Fruit fly (Drosophila melanogaster) whole organism, wandering third instar larva: ENCODE data around the gene CG1847.

ENCODE experiments used
- Abd-B ChIP-seq: fragments of >200 bp; optimal IDR thresholded peaks from 2 replicates; lab custom pipeline; 2017; ENCODE audit warnings: missing biosample characterization, missing genetic modification characterization
- CG32264 ChIP-seq: fragments of 200-800 bp; sonication (Bioruptor generic); optimal IDR thresholded peaks from 2 replicates; lab custom pipeline; 2016; ENCODE audit warnings: missing biosample characterization, missing genetic modification characterization
- CG9705 ChIP-seq: fragments of 200-800 bp; sonication (Bioruptor generic); optimal IDR thresholded peaks from 2 replicates; lab custom pipeline; 2018; ENCODE audit warnings: missing biosample characterization, mild to moderate bottlenecking, missing genetic modification characterization
- CrebA ChIP-seq: fragments of 200-800 bp; sonication (Bioruptor generic); optimal IDR thresholded peaks from 2 replicates; lab custom pipeline; 2016; ENCODE audit warnings: missing biosample characterization, mild to moderate bottlenecking, missing genetic modification characterization, borderline replicate concordance
- Dfd ChIP-seq: fragments of >200 bp; optimal IDR thresholded peaks from 2 replicates; lab custom pipeline; 2017; ENCODE audit warnings: missing biosample characterization, missing genetic modification characterization
- Dif ChIP-seq: fragments of 200-275, 200-300 bp; sonication (Bioruptor generic); optimal IDR thresholded peaks from 2 replicates; lab custom pipeline; 2018; ENCODE audit warnings: missing biosample characterization, missing genetic modification characterization; ENCODE audit not compliant: partially characterized antibody
- GATAd ChIP-seq: sonication (Bioruptor generic); optimal IDR thresholded peaks from 2 replicates; lab custom pipeline; 2016; ENCODE audit warnings: missing biosample characterization, missing genetic modification characterization
- HLH106 ChIP-seq: fragments of 200-800 bp; optimal IDR thresholded peaks from 3 replicates; lab custom pipeline; 2019; ENCODE audit warnings: missing biosample characterization, mild to moderate bottlenecking, missing genetic modification characterization, moderate library complexity
- Hnf4 ChIP-seq: fragments of 200-800 bp; sonication (Bioruptor generic); optimal IDR thresholded peaks from 2 replicates; lab custom pipeline; 2016; ENCODE audit warnings: missing biosample characterization, mild to moderate bottlenecking, missing genetic modification characterization
- Hr78 ChIP-seq: fragments of >200 bp; optimal IDR thresholded peaks from 2 replicates; lab custom pipeline; 2017; ENCODE audit warnings: missing biosample characterization, missing genetic modification characterization
- Hr83 ChIP-seq: fragments of 200-300 bp; sonication (Bioruptor generic); optimal IDR thresholded peaks from 2 replicates; lab custom pipeline; 2016; ENCODE audit warnings: missing biosample characterization, mild to moderate bottlenecking, missing genetic modification characterization, moderate library complexity; ENCODE audit not compliant: poor library complexity, severe bottlenecking
- Jra ChIP-seq: sonication (Bioruptor generic); optimal IDR thresholded peaks from 2 replicates; lab custom pipeline; 2016; ENCODE audit warnings: missing biosample characterization, missing genetic modification characterization
- Mio ChIP-seq: sonication (Bioruptor generic); optimal IDR thresholded peaks from 2 replicates; lab custom pipeline; 2016; ENCODE audit warnings: missing biosample characterization, missing genetic modification characterization
- Myc ChIP-seq: fragments of >200 bp; optimal IDR thresholded peaks from 2 replicates; lab custom pipeline; 2017
- N ChIP-seq: fragments of >200 bp; optimal IDR thresholded peaks from 2 replicates; lab custom pipeline; 2018; ENCODE audit warnings: missing biosample characterization, missing external identifiers, missing genetic modification characterization
- OdsH ChIP-seq: fragments of 200-800 bp; sonication (Bioruptor generic); optimal IDR thresholded peaks from 2 replicates; lab custom pipeline; 2016; ENCODE audit warnings: missing biosample characterization, mild to moderate bottlenecking, missing genetic modification characterization
- Rel ChIP-seq, 2 experiments: fragments of 200-800 bp; sonication (Bioruptor generic) in 1 of 2; optimal IDR thresholded peaks; 2 replicates in 1 of 2; 3 replicates in 1 of 2; lab custom pipeline; 2016 to 2019; ENCODE audit warnings: mild to moderate bottlenecking in 2 of 2, missing biosample characterization in 2 of 2, missing genetic modification characterization in 2 of 2, moderate library complexity in 1 of 2
- Sp1 ChIP-seq: fragments of 200-800 bp; sonication (Bioruptor generic); optimal IDR thresholded peaks from 3 replicates; lab custom pipeline; 2019; ENCODE audit warnings: missing biosample characterization, mild to moderate bottlenecking, missing genetic modification characterization, moderate library complexity
- br ChIP-seq: fragments of 200-800 bp; sonication (Bioruptor generic); optimal IDR thresholded peaks from 2 replicates; lab custom pipeline; 2016; ENCODE audit warnings: missing biosample characterization, missing genetic modification characterization
- dl ChIP-seq, 2 experiments: fragments of 175-275, 200-275 bp in 1 of 2; fragments of 200-275 bp in 1 of 2; sonication (Bioruptor generic); optimal IDR thresholded peaks; lab custom pipeline; 2018; ENCODE audit warnings: mild to moderate bottlenecking in 2 of 2, missing biosample characterization in 2 of 2, missing genetic modification characterization in 2 of 2, moderate library complexity in 2 of 2; ENCODE audit not compliant: partially characterized antibody in 2 of 2, insufficient read depth in 1 of 2
- dmrt93B ChIP-seq: fragments of 200-800 bp; sonication (Bioruptor generic); optimal IDR thresholded peaks from 2 replicates; lab custom pipeline; 2018; ENCODE audit warnings: missing biosample characterization, mild to moderate bottlenecking, missing genetic modification characterization
- dsf ChIP-seq: sonication (Bioruptor generic); optimal IDR thresholded peaks from 2 replicates; lab custom pipeline; 2016; ENCODE audit warnings: missing biosample characterization, missing genetic modification characterization, borderline replicate concordance
- ey ChIP-seq: fragments of 200-800 bp; sonication (Bioruptor generic); optimal IDR thresholded peaks from 2 replicates; lab custom pipeline; 2016; ENCODE audit warnings: missing biosample characterization, missing genetic modification characterization
- foxo ChIP-seq, 2 experiments: fragments of 200-800 bp; sonication (Bioruptor generic); optimal IDR thresholded peaks; 2 replicates in 1 of 2; 3 replicates in 1 of 2; lab custom pipeline; 2016 to 2017; ENCODE audit warnings: missing biosample characterization in 2 of 2, missing genetic modification characterization in 2 of 2
- fru ChIP-seq: fragments of 200-800 bp; sonication (Bioruptor generic); optimal IDR thresholded peaks from 3 replicates; lab custom pipeline; 2016; ENCODE audit warnings: missing biosample characterization, mild to moderate bottlenecking, missing genetic modification characterization
- h ChIP-seq: fragments of 200-800 bp; sonication (Bioruptor generic); optimal IDR thresholded peaks from 3 replicates; lab custom pipeline; 2016; ENCODE audit warnings: missing biosample characterization, mild to moderate bottlenecking, missing genetic modification characterization
- jim ChIP-seq: fragments of 175-275, 200-325 bp; sonication (Bioruptor generic); optimal IDR thresholded peaks from 2 replicates; lab custom pipeline; 2016; ENCODE audit warnings: missing biosample characterization, mild to moderate bottlenecking, missing genetic modification characterization
- lola ChIP-seq: fragments of >200 bp; optimal IDR thresholded peaks from 2 replicates; lab custom pipeline; 2017; ENCODE audit warnings: missing biosample characterization, missing genetic modification characterization
- pan ChIP-seq: fragments of >200 bp; optimal IDR thresholded peaks from 2 replicates; lab custom pipeline; 2017
- psq ChIP-seq: fragments of 200-800 bp; sonication (Bioruptor generic); optimal IDR thresholded peaks from 3 replicates; lab custom pipeline; 2017; ENCODE audit warnings: missing biosample characterization, mild to moderate bottlenecking, missing genetic modification characterization, moderate library complexity
- rgr ChIP-seq: fragments of 200-800 bp; sonication (Bioruptor generic); optimal IDR thresholded peaks from 3 replicates; lab custom pipeline; 2016; ENCODE audit warnings: missing biosample characterization, mild to moderate bottlenecking, missing genetic modification characterization
- sv ChIP-seq: fragments of 200-800 bp; sonication (Bioruptor generic); optimal IDR thresholded peaks from 3 replicates; lab custom pipeline; 2016; ENCODE audit warnings: missing biosample characterization, missing genetic modification characterization
- tai ChIP-seq: sonication (Bioruptor generic); optimal IDR thresholded peaks from 2 replicates; lab custom pipeline; 2016; ENCODE audit warnings: missing biosample characterization, missing genetic modification characterization
- usp ChIP-seq: fragments of >200 bp; optimal IDR thresholded peaks from 2 replicates; lab custom pipeline; 2017; ENCODE audit warnings: missing biosample characterization, missing genetic modification characterization
- woc ChIP-seq: sonication (Bioruptor generic); optimal IDR thresholded peaks from 2 replicates; lab custom pipeline; 2016; ENCODE audit warnings: missing biosample characterization, mild to moderate bottlenecking, missing genetic modification characterization

The CG1847 gene

DNA sequence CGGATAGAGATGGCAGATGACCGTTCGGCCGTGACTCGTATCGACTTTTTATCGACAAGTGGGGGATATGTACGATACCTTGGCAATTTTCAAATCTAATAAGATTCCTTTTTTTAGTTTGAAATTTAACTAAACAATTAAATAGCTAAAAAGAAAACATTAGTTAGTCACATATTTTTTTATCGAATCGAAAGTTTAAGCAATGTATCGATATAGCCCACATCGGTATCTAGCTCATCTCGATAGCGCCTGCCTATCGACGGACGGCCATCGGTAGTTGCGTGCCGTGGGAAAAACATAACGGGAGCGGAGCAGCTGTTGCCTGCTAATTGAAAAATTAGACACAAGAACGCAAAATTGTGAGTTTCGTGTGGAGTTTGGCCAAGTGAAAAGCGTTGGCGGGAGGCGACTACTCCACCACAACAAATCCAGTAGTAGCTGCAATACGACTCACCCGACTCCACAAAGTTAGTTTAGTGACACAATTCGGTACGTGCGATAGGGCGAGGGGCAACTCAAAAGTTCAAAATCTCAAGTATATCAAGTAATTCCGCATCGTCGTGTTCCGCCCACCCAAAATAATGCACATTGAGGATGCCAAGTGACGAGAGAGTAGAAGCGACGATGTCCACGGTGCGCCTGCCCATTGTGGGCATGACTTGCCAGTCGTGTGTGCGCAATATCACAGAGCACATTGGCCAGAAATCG, 14.1 kb upstream of the CG1847 start, which contains the start of the genes CG10347 and ATP7:
CG10347 (minus strand) TSS at position 174 of the 708 bp plus-strand sequence.
ATP7 (plus strand) TSS at position 265 of the 708 bp plus-strand sequence.
- peak; percentile 12 for TF ChIP-seq psq (GFP tag; lab: Kevin White, UChicago)
- peak; percentile 75 for TF ChIP-seq Jra (GFP tag; lab: Kevin White, UChicago)
- peak; percentile 27 for TF ChIP-seq ey (GFP tag; lab: Kevin White, UChicago)
- TF ChIP-seq Hnf4 (GFP tag; lab: Kevin White, UChicago): peak; percentile 68
- TF ChIP-seq dmrt93B (GFP tag; lab: Kevin White, UChicago): no peak
- peak; percentile 20 for TF ChIP-seq dsf (GFP tag; lab: Kevin White, UChicago)
- TF ChIP-seq N (GFP tag; lab: Kevin White, UChicago): no peak
- TF ChIP-seq sv (GFP tag; lab: Kevin White, UChicago): peak; percentile 22
- peak; percentile 11 for TF ChIP-seq woc (GFP tag; lab: Kevin White, UChicago)
- no peak for TF ChIP-seq Rel (GFP tag; optimal IDR thresholded peaks at IDR 0.05; lab: Kevin White, UChicago)
- peak; percentile 95 for TF ChIP-seq Rel (tag; optimal IDR thresholded peaks at IDR 0.05; lab: Kevin White, UChicago)
- TF ChIP-seq pan: no peak
- no peak for TF ChIP-seq Hr78 (GFP tag; lab: Kevin White, UChicago)
- peak; percentile 45 for TF ChIP-seq br
- TF ChIP-seq foxo (GFP tag; optimal IDR thresholded peaks at IDR 0.05; lab: Kevin White, UChicago): peak in 1 of 2 experiments; percentile 43
- no peak for TF ChIP-seq GATAd (GFP tag; lab: Kevin White, UChicago)
- TF ChIP-seq lola: no peak
- TF ChIP-seq CG9705 (GFP tag; lab: Kevin White, UChicago): no peak
- TF ChIP-seq Dif (GFP tag; lab: Kevin White, UChicago): no peak
- TF ChIP-seq HLH106 (tag; lab: Kevin White, UChicago): peak; percentile 23
- TF ChIP-seq h (GFP tag; lab: Kevin White, UChicago): peak; percentile 61
- no peak for TF ChIP-seq usp (GFP tag; lab: Kevin White, UChicago)
- TF ChIP-seq Sp1 (GFP tag; lab: Kevin White, UChicago): peak; percentile 37

- TF ChIP-seq psq (GFP tag; lab: Kevin White, UChicago): no peak
- TF ChIP-seq Rel (GFP tag; optimal IDR thresholded peaks at IDR 0.05; lab: Kevin White, UChicago): no peak
- peak; percentile 86 for TF ChIP-seq Rel (tag; optimal IDR thresholded peaks at IDR 0.05; lab: Kevin White, UChicago)
- no peak for TF ChIP-seq Hnf4 (GFP tag; lab: Kevin White, UChicago)
- no peak for TF ChIP-seq fru (GFP tag; lab: Kevin White, UChicago)
- TF ChIP-seq lola: no peak
- no peak for TF ChIP-seq Dif (GFP tag; lab: Kevin White, UChicago)
- no peak for TF ChIP-seq Hr83 (GFP tag; lab: Kevin White, UChicago)
These were observed 13.0 kb upstream of the CG1847 start for dm6 chrX:11855950-11856349.

dm6 chrX:11856867-11857266, 12.1 kb upstream of the CG1847 start:
- TF ChIP-seq sv (GFP tag; lab: Kevin White, UChicago): no peak
- TF ChIP-seq N (GFP tag; lab: Kevin White, UChicago): no peak
- no peak for TF ChIP-seq Abd-B (GFP tag; lab: Kevin White, UChicago)
- TF ChIP-seq woc (GFP tag; lab: Kevin White, UChicago): no peak
- TF ChIP-seq Mio: no peak
- TF ChIP-seq Hnf4 (GFP tag; lab: Kevin White, UChicago): no peak
- TF ChIP-seq ey (GFP tag; lab: Kevin White, UChicago): no peak
- no peak for TF ChIP-seq CrebA
- TF ChIP-seq dsf (GFP tag; lab: Kevin White, UChicago): no peak
- no peak for TF ChIP-seq tai (GFP tag; lab: Kevin White, UChicago)
- TF ChIP-seq br: no peak

dm6 chrX:11857522-11858438, 11.2 kb upstream of the CG1847 start:
- peak; percentile 78 for TF ChIP-seq rgr (GFP tag; lab: Kevin White, UChicago)
- no peak for TF ChIP-seq Hr78 (GFP tag; lab: Kevin White, UChicago)
- TF ChIP-seq Rel (GFP tag; optimal IDR thresholded peaks at IDR 0.05; lab: Kevin White, UChicago): peak; percentile 34
- TF ChIP-seq Rel (tag; optimal IDR thresholded peaks at IDR 0.05; lab: Kevin White, UChicago): peak; percentile 45
- TF ChIP-seq Dif (GFP tag; lab: Kevin White, UChicago): no peak
- peak; percentile 87 for TF ChIP-seq HLH106 (tag; lab: Kevin White, UChicago)
- TF ChIP-seq sv (GFP tag; lab: Kevin White, UChicago): peak; percentile 62
- no peak for TF ChIP-seq Dfd (GFP tag; lab: Kevin White, UChicago)
- no peak for TF ChIP-seq Abd-B (GFP tag; lab: Kevin White, UChicago)
- TF ChIP-seq Jra (GFP tag; lab: Kevin White, UChicago): peak; percentile 12
- peak in 1 of 2 experiments; percentile 85 for TF ChIP-seq foxo (GFP tag; optimal IDR thresholded peaks at IDR 0.05; lab: Kevin White, UChicago)
- peak; percentile 64 for TF ChIP-seq OdsH (GFP tag; lab: Kevin White, UChicago)
- TF ChIP-seq pan: no peak
- TF ChIP-seq Sp1 (GFP tag; lab: Kevin White, UChicago): peak; percentile 83
- TF ChIP-seq CG9705 (GFP tag; lab: Kevin White, UChicago): peak; percentile 15
- TF ChIP-seq dmrt93B (GFP tag; lab: Kevin White, UChicago): peak; percentile 61
- TF ChIP-seq fru (GFP tag; lab: Kevin White, UChicago): peak; percentile 83
- TF ChIP-seq jim (GFP tag; lab: Kevin White, UChicago): no peak
- peak; percentile 62 for TF ChIP-seq ey (GFP tag; lab: Kevin White, UChicago)
- TF ChIP-seq Hnf4 (GFP tag; lab: Kevin White, UChicago): peak; percentile 75
- no peak for TF ChIP-seq dl (GFP tag; optimal IDR thresholded peaks at IDR 0.05; lab: Kevin White, UChicago; ENCODE audit: insufficient read depth in 1 of 2, partially characterized antibody in 2 of 2)
- TF ChIP-seq CG32264 (GFP tag; lab: Kevin White, UChicago): peak; percentile 64
- no peak for TF ChIP-seq usp (GFP tag; lab: Kevin White, UChicago)
- TF ChIP-seq Myc (lab: Kevin White, UChicago): no peak
- no peak for TF ChIP-seq GATAd (GFP tag; lab: Kevin White, UChicago)
